Worm (Caenorhabditis elegans): ENCODE measurements around the gene Y97E10C.1.

The Y97E10C.1 gene

ce11 chrV:7683907-7684655, 44.6 kb upstream of the Y97E10C.1 start, which contains the start of gene sre-11:
Gene sre-11 (minus strand): TSS chrV:7683957.
- no peak for TF ChIP-seq skn-1 (tag; optimal IDR thresholded peaks at IDR 0.05)
- TF ChIP-seq ceh-9 (tag; optimal IDR thresholded peaks at IDR 0.05): no peak
- no peak for TF ChIP-seq aly-2 (tag; optimal IDR thresholded peaks at IDR 0.05)

ce11 chrV:7686189-7686588, 42.5 kb upstream of the Y97E10C.1 start, which contains the start of the genes nhr-94 and nhr-152:
Gene nhr-94 (minus strand): TSS chrV:7686335.
Gene nhr-152 (plus strand): TSS chrV:7686350.
- TF ChIP-seq ZK546.5 (tag; optimal IDR thresholded peaks at IDR 0.05) (no peak), ztf-11 (tag; optimal IDR thresholded peaks at IDR 0.05) (no peak), ama-1 (optimal IDR thresholded peaks at IDR 0.05) (no peak), egl-5 (tag; optimal IDR thresholded peaks at IDR 0.05) (no peak), nfya-1 (tag; optimal IDR thresholded peaks at IDR 0.05; ENCODE audit: insufficient read depth) (peak; percentile 46), snpc-4 (tag; optimal IDR thresholded peaks at IDR 0.05) (no peak), elt-1 (tag; optimal IDR thresholded peaks at IDR 0.05) (peak; percentile 97), nhr-25 (tag; optimal IDR thresholded peaks at IDR 0.05) (peak; percentile 80), tbx-2 (tag; optimal IDR thresholded peaks at IDR 0.05) (no peak), nhr-11 (tag; optimal IDR thresholded peaks at IDR 0.05) (no peak)

- no peak for TF ChIP-seq nhr-11 (tag; optimal IDR thresholded peaks at IDR 0.05)
- no peak for TF ChIP-seq ZK546.5 (tag; optimal IDR thresholded peaks at IDR 0.05)
- TF ChIP-seq pqm-1 (tag; optimal IDR thresholded peaks at IDR 0.05): no peak
- TF ChIP-seq lsy-12 (tag; optimal IDR thresholded peaks at IDR 0.05): no peak
- no peak for TF ChIP-seq nhr-67 (tag; optimal IDR thresholded peaks at IDR 0.05)
- TF ChIP-seq nhr-76 (tag; optimal IDR thresholded peaks at IDR 0.05): no peak
These were observed 38.8 kb upstream of the Y97E10C.1 start, which contains the start of gene C12D5.9 for ce11 chrV:7689888-7690287. Gene C12D5.9 (minus strand): TSS chrV:7689988.

ce11 chrV:7690637-7691036, 38.0 kb upstream of the Y97E10C.1 start:
- TF ChIP-seq eor-1 (tag; optimal IDR thresholded peaks at IDR 0.05): no peak
- no peak for TF ChIP-seq snpc-4 (tag; optimal IDR thresholded peaks at IDR 0.05)

ce11 chrV:7693394-7693793, 35.3 kb upstream of the Y97E10C.1 start, which contains the start of gene C12D5.10:
Gene C12D5.10 (minus strand): TSS chrV:7693494.
- TF ChIP-seq nhr-77 (tag; optimal IDR thresholded peaks at IDR 0.05) (no peak), zag-1 (tag; optimal IDR thresholded peaks at IDR 0.05) (no peak), eor-1 (tag; optimal IDR thresholded peaks at IDR 0.05) (no peak), ztf-4 (tag; optimal IDR thresholded peaks at IDR 0.05) (no peak), tbx-2 (tag; optimal IDR thresholded peaks at IDR 0.05) (no peak), nhr-12 (tag; optimal IDR thresholded peaks at IDR 0.05) (no peak), ztf-11 (tag; optimal IDR thresholded peaks at IDR 0.05) (no peak), fos-1 (tag; optimal IDR thresholded peaks at IDR 0.05) (no peak), skn-1 (tag; optimal IDR thresholded peaks at IDR 0.05) (no peak), unc-39 (tag; optimal IDR thresholded peaks at IDR 0.05) (no peak), nhr-28 (tag; optimal IDR thresholded peaks at IDR 0.05) (no peak), egl-5 (tag; optimal IDR thresholded peaks at IDR 0.05) (no peak), nhr-23 (tag; optimal IDR thresholded peaks at IDR 0.05) (no peak), nhr-43 (tag; optimal IDR thresholded peaks at IDR 0.05; ENCODE audit: poor library complexity, severe bottlenecking) (no peak), R02D3.7 (tag; optimal IDR thresholded peaks at IDR 0.05) (no peak)

ce11 chrV:7696842-7697241, 31.8 kb upstream of the Y97E10C.1 start, which contains the start of gene ZK105.3:
Gene ZK105.3 (plus strand): TSS chrV:7697142.
- TF ChIP-seq daf-12 (tag; optimal IDR thresholded peaks at IDR 0.05) (no peak), zag-1 (tag; optimal IDR thresholded peaks at IDR 0.05) (no peak), unc-62 (GFP tag; optimal IDR thresholded peaks at IDR 0.05) (no peak), snpc-4 (tag; optimal IDR thresholded peaks at IDR 0.05) (no peak), eor-1 (tag; optimal IDR thresholded peaks at IDR 0.05) (no peak), nhr-11 (tag; optimal IDR thresholded peaks at IDR 0.05) (no peak), mml-1 (tag; optimal IDR thresholded peaks at IDR 0.05) (no peak), fkh-10 (GFP tag; optimal IDR thresholded peaks at IDR 0.05) (no peak), ceh-28 (tag; optimal IDR thresholded peaks at IDR 0.05) (no peak), nhr-28 (tag; optimal IDR thresholded peaks at IDR 0.05) (no peak)
